Fruit fly (Drosophila melanogaster) whole organism, embryonic: ENCODE results near the gene Drsl1.

Experiments used
- CG11085 ChIP-seq: fragments of 200-800 bp; sonication (Bioruptor generic); IDR thresholded peaks from 2 replicates; pipeline ENCODE4 v1.3.6; 2022; ENCODE audit warnings: missing biosample characterization, missing genetic modification characterization
- CG15269 ChIP-seq: fragments of 200-800 bp; sonication (Bioruptor generic); optimal IDR thresholded peaks from 2 replicates; lab custom pipeline; 2018; ENCODE audit warnings: missing biosample characterization, mild to moderate bottlenecking, missing genetic modification characterization, moderate library complexity
- CG6854 ChIP-seq: fragments of 200-800 bp; sonication (Bioruptor generic); optimal IDR thresholded peaks from 3 replicates; lab custom pipeline; 2017; ENCODE audit warnings: missing biosample characterization, mild to moderate bottlenecking, missing genetic modification characterization
- CG7987 ChIP-seq: fragments of 200-800 bp; sonication (Bioruptor generic); optimal IDR thresholded peaks from 2 replicates; lab custom pipeline; 2018; ENCODE audit warnings: missing biosample characterization, mild to moderate bottlenecking, missing genetic modification characterization, moderate library complexity
- TFAM ChIP-seq: fragments of 200-800 bp; sonication (Bioruptor generic); optimal IDR thresholded peaks from 2 replicates; lab custom pipeline; 2017; ENCODE audit warnings: missing biosample characterization, missing genetic modification characterization, inconsistent platforms
- grau ChIP-seq: fragments of 200-800 bp; optimal IDR thresholded peaks from 3 replicates; lab custom pipeline; 2019; ENCODE audit warnings: missing biosample characterization, mild to moderate bottlenecking, missing genetic modification characterization, moderate library complexity
- lbe ChIP-seq: fragments of 200-800 bp; sonication (Bioruptor generic); optimal IDR thresholded peaks from 2 replicates; lab custom pipeline; 2016; ENCODE audit warnings: missing biosample characterization, mild to moderate bottlenecking, missing genetic modification characterization
- otp ChIP-seq: fragments of 200-800 bp; sonication (Bioruptor generic); IDR thresholded peaks from 3 replicates; pipeline ENCODE4, ENCODE4 v1.3.6; 2022; ENCODE audit warnings: missing biosample characterization, missing genetic modification characterization
- slbo ChIP-seq: fragments of 200-800 bp; sonication (Bioruptor generic); IDR thresholded peaks from 2 replicates; pipeline ENCODE4 v1.3.6; 2022; ENCODE audit warnings: missing biosample characterization, missing genetic modification characterization

- TF ChIP-seq slbo (GFP tag; lab: Robert Waterston, UW) (no peak), otp (GFP tag; lab: Robert Waterston, UW) (no peak), TFAM (GFP tag; lab: Kevin White, UChicago) (no peak), grau (tag; lab: Kevin White, UChicago) (no peak), CG15269 (tag; lab: Kevin White, UChicago) (no peak), CG6854 (no peak), CG7987 (GFP tag; lab: Kevin White, UChicago) (no peak), lbe (GFP tag; lab: Kevin White, UChicago) (no peak), CG11085 (GFP tag; lab: Robert Waterston, UW) (no peak)
These were observed 26.6 kb downstream of the Drsl1 start for dm6 chr3L:3308676-3309613.
